Worm (Caenorhabditis elegans): ENCODE results near the gene srv-9.

srv-9 gene

ce11 chrV:13388961-13389360 is 34.0 kb downstream of the srv-9 start:
- TF ChIP-seq nhr-77 (tag; optimal IDR thresholded peaks at IDR 0.05) (no peak), snpc-4 (tag; optimal IDR thresholded peaks at IDR 0.05) (no peak), fos-1 (tag; optimal IDR thresholded peaks at IDR 0.05) (no peak), ama-1 (optimal IDR thresholded peaks at IDR 0.05) (no peak), zag-1 (tag; optimal IDR thresholded peaks at IDR 0.05) (no peak), nhr-67 (tag; optimal IDR thresholded peaks at IDR 0.05) (no peak), hmg-11 (tag; optimal IDR thresholded peaks at IDR 0.05) (no peak), tbx-2 (tag; optimal IDR thresholded peaks at IDR 0.05) (no peak), ceh-9 (tag; optimal IDR thresholded peaks at IDR 0.05) (no peak), fkh-10 (GFP tag; optimal IDR thresholded peaks at IDR 0.05) (no peak), ztf-4 (tag; optimal IDR thresholded peaks at IDR 0.05) (no peak), egl-5 (tag; optimal IDR thresholded peaks at IDR 0.05) (no peak), lin-39 (tag; optimal IDR thresholded peaks at IDR 0.05) (no peak), pqm-1 (tag; optimal IDR thresholded peaks at IDR 0.05) (no peak)

ce11 chrV:13387472-13387871 is 35.5 kb downstream of the srv-9 start:
- no peak for TF ChIP-seq daf-12 (tag; optimal IDR thresholded peaks at IDR 0.05)
- TF ChIP-seq jun-1 (tag; optimal IDR thresholded peaks at IDR 0.05), result no peak
- TF ChIP-seq ZK546.5 (tag; optimal IDR thresholded peaks at IDR 0.05), result no peak
- TF ChIP-seq lin-15B (tag; optimal IDR thresholded peaks at IDR 0.05), result no peak
- no peak for TF ChIP-seq egl-27 (tag; optimal IDR thresholded peaks at IDR 0.05)
- TF ChIP-seq lsy-12 (tag; optimal IDR thresholded peaks at IDR 0.05), result no peak
- TF ChIP-seq unc-39 (tag; optimal IDR thresholded peaks at IDR 0.05), result no peak
- no peak for TF ChIP-seq ceh-16 (tag; optimal IDR thresholded peaks at IDR 0.05)
- no peak for TF ChIP-seq eor-1 (tag; optimal IDR thresholded peaks at IDR 0.05)
- no peak for TF ChIP-seq unc-62 (GFP tag; optimal IDR thresholded peaks at IDR 0.05)
- TF ChIP-seq R02D3.7 (tag; optimal IDR thresholded peaks at IDR 0.05), result no peak
- no peak for TF ChIP-seq nhr-77 (tag; optimal IDR thresholded peaks at IDR 0.05)
- no peak for TF ChIP-seq hmg-11 (tag; optimal IDR thresholded peaks at IDR 0.05)

DNA sequence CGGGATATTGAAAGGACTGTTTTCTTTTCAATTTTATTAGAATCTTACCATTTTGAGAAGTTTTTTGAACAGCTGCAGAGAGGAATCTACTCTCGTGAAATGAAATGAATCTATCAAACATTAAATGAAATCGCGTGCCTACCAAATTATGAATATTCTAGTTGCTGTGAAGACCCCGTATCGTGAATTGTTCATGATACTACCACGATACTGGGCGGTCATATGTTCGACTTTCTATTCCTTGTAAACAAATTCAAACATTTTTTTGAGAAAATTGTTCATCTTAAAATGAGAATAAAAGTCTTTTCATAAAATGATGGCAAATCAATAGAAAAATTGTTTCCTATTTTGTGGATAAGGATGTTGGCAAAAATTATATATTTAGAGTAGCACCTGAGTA is 37.1 kb downstream of the srv-9 start, which contains the start of gene gcy-34:
TSS of gene gcy-34 (minus strand) at position 101 of the 400 bp plus-strand sequence.
- TF ChIP-seq fkh-2 (tag; optimal IDR thresholded peaks at IDR 0.05) (no peak), nfya-1 (tag; optimal IDR thresholded peaks at IDR 0.05; ENCODE audit: insufficient read depth) (no peak), nhr-76 (tag; optimal IDR thresholded peaks at IDR 0.05) (no peak), daf-12 (tag; optimal IDR thresholded peaks at IDR 0.05) (no peak), nhr-12 (tag; optimal IDR thresholded peaks at IDR 0.05) (no peak)

- no peak for TF ChIP-seq nhr-43 (tag; optimal IDR thresholded peaks at IDR 0.05; ENCODE audit: poor library complexity, severe bottlenecking)
- TF ChIP-seq ama-1 (optimal IDR thresholded peaks at IDR 0.05), result no peak
- no peak for TF ChIP-seq elt-3 (tag; optimal IDR thresholded peaks at IDR 0.05)
- TF ChIP-seq skn-1 (tag; optimal IDR thresholded peaks at IDR 0.05), result no peak
- peak; percentile 85 for TF ChIP-seq elt-2 (tag; optimal IDR thresholded peaks at IDR 0.05)
- no peak for TF ChIP-seq ceh-82 (tag; optimal IDR thresholded peaks at IDR 0.05)
- TF ChIP-seq fkh-10 (GFP tag; optimal IDR thresholded peaks at IDR 0.05), result no peak
- no peak for TF ChIP-seq nhr-11 (tag; optimal IDR thresholded peaks at IDR 0.05)
- no peak for TF ChIP-seq zag-1 (tag; optimal IDR thresholded peaks at IDR 0.05)
- TF ChIP-seq sea-2 (GFP tag; optimal IDR thresholded peaks at IDR 0.05), result no peak
- TF ChIP-seq lsy-12 (tag; optimal IDR thresholded peaks at IDR 0.05), result no peak
- no peak for TF ChIP-seq mml-1 (tag; optimal IDR thresholded peaks at IDR 0.05)
- no peak for TF ChIP-seq nhr-76 (tag; optimal IDR thresholded peaks at IDR 0.05)
- TF ChIP-seq tbx-2 (tag; optimal IDR thresholded peaks at IDR 0.05), result no peak
- TF ChIP-seq pqm-1 (tag; optimal IDR thresholded peaks at IDR 0.05), result peak; percentile 44
- no peak for TF ChIP-seq nhr-28 (tag; optimal IDR thresholded peaks at IDR 0.05)
- no peak for TF ChIP-seq nhr-67 (tag; optimal IDR thresholded peaks at IDR 0.05)
Observed at ce11 chrV:13380980-13381379, 42.0 kb downstream of the srv-9 start, which contains the start of gene cpz-2. Gene cpz-2 (plus strand): TSS chrV:13381189.
